Fruit fly (Drosophila melanogaster) whole organism, embryonic: ENCODE results near the gene CG33687.
A peak's percentile ranks its signal among the peaks of the same experiment; 100 is the strongest.

Source experiments
- C15 ChIP-seq: fragments of 200-800 bp; sonication (Bioruptor generic); IDR thresholded peaks from 3 replicates; pipeline ENCODE4 v1.3.6; 2022; ENCODE audit warnings: missing biosample characterization, missing genetic modification characterization
- CG10366 ChIP-seq: fragments of 200-800 bp; sonication (Bioruptor generic); IDR thresholded peaks from 2 replicates; pipeline ENCODE4 v1.3.6; 2022; ENCODE audit warnings: missing biosample characterization, missing genetic modification characterization
- CG11456 ChIP-seq: fragments of 200-800 bp; sonication (Bioruptor generic); IDR thresholded peaks from 3 replicates; pipeline ENCODE4 v1.3.6; 2022; ENCODE audit warnings: missing biosample characterization, missing genetic modification characterization
- CG12219 ChIP-seq: fragments of 200-800 bp; sonication (Bioruptor generic); optimal IDR thresholded peaks from 3 replicates; lab custom pipeline; 2018; ENCODE audit warnings: missing biosample characterization, mild to moderate bottlenecking, missing genetic modification characterization
- CG12769 ChIP-seq: fragments of 200-800 bp; sonication (Bioruptor generic); optimal IDR thresholded peaks from 2 replicates; lab custom pipeline; 2019; ENCODE audit warnings: missing biosample characterization, mild to moderate bottlenecking, missing genetic modification characterization, moderate library complexity
- CG13287 ChIP-seq: fragments of 200-800 bp; sonication (Bioruptor generic); IDR thresholded peaks from 2 replicates; pipeline ENCODE4 v1.3.6; 2022; ENCODE audit warnings: missing biosample characterization, missing genetic modification characterization; ENCODE audit not compliant: partially characterized antibody
- CG16813 ChIP-seq: fragments of 200-800 bp; sonication (Bioruptor generic); IDR thresholded peaks from 3 replicates; pipeline ENCODE4 v1.3.6; 2022; ENCODE audit warnings: missing biosample characterization, missing genetic modification characterization; ENCODE audit not compliant: partially characterized antibody
- CG30431 ChIP-seq: fragments of 200-800 bp; sonication (Bioruptor generic); optimal IDR thresholded peaks from 2 replicates; lab custom pipeline; 2017; ENCODE audit warnings: missing biosample characterization, missing genetic modification characterization
- CG33213 ChIP-seq: fragments of 200-800 bp; sonication (Bioruptor generic); optimal IDR thresholded peaks from 3 replicates; lab custom pipeline; 2016; ENCODE audit warnings: missing biosample characterization, missing genetic modification characterization
- CG3838 ChIP-seq: fragments of 200-800 bp; sonication (Bioruptor generic); optimal IDR thresholded peaks from 3 replicates; lab custom pipeline; 2016; ENCODE audit warnings: missing biosample characterization, missing genetic modification characterization
- CG5953 ChIP-seq: fragments of 200-800 bp; sonication (Bioruptor generic); IDR thresholded peaks from 2 replicates; pipeline ENCODE4 v1.3.6; 2022; ENCODE audit warnings: missing biosample characterization, missing genetic modification characterization
- CG6689 ChIP-seq: fragments of 200-800 bp; sonication (Bioruptor generic); IDR thresholded peaks from 2 replicates; pipeline ENCODE4 v1.3.6; 2022; ENCODE audit warnings: missing biosample characterization, missing genetic modification characterization
- CG6791 ChIP-seq: fragments of 200-800 bp; sonication (Bioruptor generic); IDR thresholded peaks from 3 replicates; pipeline ENCODE4 v1.3.6; 2022; ENCODE audit warnings: missing biosample characterization, missing genetic modification characterization; ENCODE audit not compliant: partially characterized antibody
- CG7745 ChIP-seq: fragments of 200-800 bp; sonication (Bioruptor generic); optimal IDR thresholded peaks from 2 replicates; lab custom pipeline; 2018; ENCODE audit warnings: missing biosample characterization, mild to moderate bottlenecking, missing genetic modification characterization, moderate library complexity
- CG7963 ChIP-seq: fragments of 200-800 bp; sonication (Bioruptor generic); IDR thresholded peaks from 3 replicates; pipeline ENCODE4 v1.3.6; 2022; ENCODE audit warnings: missing biosample characterization, missing genetic modification characterization; ENCODE audit not compliant: partially characterized antibody
- CG8924 ChIP-seq: fragments of 200-800 bp; optimal IDR thresholded peaks from 3 replicates; lab custom pipeline; 2019; ENCODE audit warnings: missing biosample characterization, mild to moderate bottlenecking, missing genetic modification characterization, moderate library complexity
- CG9797 ChIP-seq: fragments of 200-800 bp; sonication (Bioruptor generic); optimal IDR thresholded peaks from 3 replicates; lab custom pipeline; 2018; ENCODE audit warnings: missing biosample characterization, mild to moderate bottlenecking, missing genetic modification characterization
- CkIIα-i1 ChIP-seq: fragments of 200-800 bp; sonication (Bioruptor generic); IDR thresholded peaks from 2 replicates; pipeline ENCODE4 v1.3.6; 2022; ENCODE audit warnings: missing biosample characterization, missing genetic modification characterization
- Dbx ChIP-seq: fragments of 200-800 bp; sonication (Bioruptor generic); IDR thresholded peaks from 3 replicates; pipeline ENCODE4 v1.3.6; 2022; ENCODE audit warnings: missing biosample characterization, missing genetic modification characterization
- Drgx ChIP-seq: fragments of 200-800 bp; sonication (Bioruptor generic); IDR thresholded peaks from 2 replicates; pipeline ENCODE4 v1.3.6; 2022; ENCODE audit warnings: missing biosample characterization, missing genetic modification characterization
- Eip74EF ChIP-seq, 2 experiments: fragments of 200-800 bp in 1 of 2; fragments of >200 bp in 1 of 2; sonication (Bioruptor generic) in 1 of 2; optimal IDR thresholded peaks; 2 replicates each; lab custom pipeline; 2017 to 2019; ENCODE audit warnings: missing biosample characterization in 2 of 2, missing genetic modification characterization in 2 of 2, mild to moderate bottlenecking in 1 of 2, moderate library complexity in 1 of 2
- Fer3 ChIP-seq: fragments of 200-800 bp; sonication (Bioruptor generic); optimal IDR thresholded peaks from 2 replicates; lab custom pipeline; 2018; ENCODE audit warnings: missing biosample characterization, mild to moderate bottlenecking, missing genetic modification characterization, moderate library complexity
- Gsc ChIP-seq: fragments of 200-800 bp; sonication (Bioruptor generic); IDR thresholded peaks from 2 replicates; pipeline ENCODE4 v1.3.6; 2022; ENCODE audit warnings: missing biosample characterization, missing genetic modification characterization
- HLHmδ ChIP-seq: fragments of 200-800 bp; sonication (Bioruptor generic); optimal IDR thresholded peaks from 2 replicates; lab custom pipeline; 2018; ENCODE audit warnings: missing biosample characterization, mild to moderate bottlenecking, missing genetic modification characterization, moderate library complexity
- Hr51 ChIP-seq, 2 experiments: fragments of 200-800 bp; sonication (Bioruptor generic); optimal IDR thresholded peaks; 2 replicates in 1 of 2; 3 replicates in 1 of 2; lab custom pipeline; 2016 to 2018; ENCODE audit warnings: missing biosample characterization in 2 of 2, missing genetic modification characterization in 2 of 2, mild to moderate bottlenecking in 1 of 2, moderate library complexity in 1 of 2
- Jarid2 ChIP-seq: fragments of 200-800 bp; sonication (Bioruptor generic); optimal IDR thresholded peaks from 3 replicates; lab custom pipeline; 2017; ENCODE audit warnings: mild to moderate bottlenecking, missing biosample characterization, missing genetic modification reagents, missing genetic modification characterization
- Kr ChIP-seq: fragments of 200-800 bp; sonication (Bioruptor generic); optimal IDR thresholded peaks from 2 replicates; lab custom pipeline; 2017; ENCODE audit warnings: missing biosample characterization, mild to moderate bottlenecking, missing genetic modification characterization
- Lpt ChIP-seq: fragments of >200 bp; optimal IDR thresholded peaks from 2 replicates; lab custom pipeline; 2018; ENCODE audit warnings: missing biosample characterization, missing genetic modification characterization
- Side ChIP-seq: fragments of 200-800 bp; sonication (Bioruptor generic); optimal IDR thresholded peaks from 2 replicates; lab custom pipeline; 2016; ENCODE audit warnings: missing biosample characterization, missing genetic modification characterization
- ato ChIP-seq: fragments of 200-800 bp; sonication (Bioruptor generic); IDR thresholded peaks from 2 replicates; pipeline ENCODE4 v1.3.6; 2022; ENCODE audit warnings: missing biosample characterization, missing genetic modification characterization; ENCODE audit not compliant: partially characterized antibody
- cato ChIP-seq: fragments of 200-800 bp; sonication (Bioruptor generic); optimal IDR thresholded peaks from 2 replicates; lab custom pipeline; 2016; ENCODE audit warnings: missing biosample characterization, missing genetic modification characterization, borderline replicate concordance
- chn ChIP-seq: fragments of 200-800 bp; sonication (Bioruptor generic); optimal IDR thresholded peaks from 2 replicates; lab custom pipeline; 2016; ENCODE audit warnings: missing biosample characterization, missing genetic modification characterization
- ci ChIP-seq: fragments of 200-800 bp; sonication (Bioruptor generic); IDR thresholded peaks from 3 replicates; pipeline ENCODE4 v1.3.6; 2022; ENCODE audit warnings: missing biosample characterization, missing genetic modification characterization
- esg ChIP-seq: fragments of 200-800 bp; sonication (Bioruptor generic); conservative IDR thresholded peaks from 2 replicates; pipeline ENCODE4 v1.3.6; 2022; ENCODE audit warnings: missing biosample characterization, missing genetic modification characterization
- fd64A ChIP-seq: fragments of 200-800 bp; sonication (Bioruptor generic); optimal IDR thresholded peaks from 3 replicates; lab custom pipeline; 2018; ENCODE audit warnings: missing biosample characterization, mild to moderate bottlenecking, missing genetic modification characterization
- gro ChIP-seq: fragments of 200-800 bp; sonication (Bioruptor generic); optimal IDR thresholded peaks from 2 replicates; lab custom pipeline; 2016; ENCODE audit warnings: missing biosample characterization, missing genetic modification characterization
- h ChIP-seq: fragments of >200 bp; optimal IDR thresholded peaks from 2 replicates; lab custom pipeline; 2017
- jigr1 ChIP-seq: fragments of 200-800 bp; sonication (Bioruptor generic); IDR thresholded peaks from 3 replicates; pipeline ENCODE4 v1.3.6; 2022; ENCODE audit warnings: missing biosample characterization, missing genetic modification characterization
- ken ChIP-seq: fragments of 200-800 bp; sonication (Bioruptor generic); IDR thresholded peaks from 3 replicates; pipeline ENCODE4 v1.3.6; 2022; ENCODE audit warnings: missing biosample characterization, missing genetic modification characterization
- lilli ChIP-seq: fragments of 200-800 bp; sonication (Bioruptor generic); optimal IDR thresholded peaks from 3 replicates; lab custom pipeline; 2016; ENCODE audit warnings: missing biosample characterization, missing genetic modification characterization
- nerfin-1 ChIP-seq: fragments of 200-800 bp; sonication (Bioruptor generic); optimal IDR thresholded peaks from 3 replicates; lab custom pipeline; 2019; ENCODE audit warnings: missing biosample characterization, mild to moderate bottlenecking, missing genetic modification characterization, moderate library complexity
- run ChIP-seq: fragments of 200-800 bp; sonication (Bioruptor generic); optimal IDR thresholded peaks from 3 replicates; lab custom pipeline; 2018; ENCODE audit warnings: missing biosample characterization, mild to moderate bottlenecking, missing genetic modification characterization
- salm ChIP-seq: fragments of 200-800 bp; sonication (Bioruptor generic); optimal IDR thresholded peaks from 2 replicates; lab custom pipeline; 2018; ENCODE audit warnings: missing biosample characterization, mild to moderate bottlenecking, missing genetic modification characterization
- sim ChIP-seq: fragments of 200-800 bp; sonication (Bioruptor generic); IDR thresholded peaks from 2 replicates; pipeline ENCODE4 v1.3.6; 2022; ENCODE audit warnings: missing biosample characterization, missing genetic modification characterization
- stwl ChIP-seq: fragments of 200-800 bp; sonication (Bioruptor generic); optimal IDR thresholded peaks from 3 replicates; lab custom pipeline; 2018; ENCODE audit warnings: missing biosample characterization, mild to moderate bottlenecking, missing genetic modification characterization, moderate library complexity
- trh ChIP-seq: fragments of 200-800 bp; sonication (Bioruptor generic); optimal IDR thresholded peaks from 2 replicates; lab custom pipeline; 2016; ENCODE audit warnings: missing biosample characterization, missing genetic modification characterization
- usp ChIP-seq: fragments of >200 bp; optimal IDR thresholded peaks from 2 replicates; lab custom pipeline; 2017; ENCODE audit warnings: missing biosample characterization, missing genetic modification characterization
- vnd ChIP-seq: fragments of 200-800 bp; sonication (Bioruptor generic); IDR thresholded peaks from 3 replicates; pipeline ENCODE4 v1.3.6; 2022; ENCODE audit warnings: missing biosample characterization, missing genetic modification characterization; ENCODE audit not compliant: partially characterized antibody
- wdn ChIP-seq: fragments of 200-800 bp; sonication (Bioruptor generic); IDR thresholded peaks from 2 replicates; pipeline ENCODE4 v1.3.6; 2022; ENCODE audit warnings: missing biosample characterization, missing genetic modification characterization
- zen2 ChIP-seq: fragments of 200-800 bp; sonication (Bioruptor generic); IDR thresholded peaks from 3 replicates; pipeline ENCODE4 v1.3.6; 2022; ENCODE audit warnings: missing biosample characterization, missing genetic modification characterization; ENCODE audit not compliant: partially characterized antibody
- zfh2 ChIP-seq: fragments of 200-800 bp; sonication (Bioruptor generic); optimal IDR thresholded peaks from 2 replicates; lab custom pipeline; 2016; ENCODE audit warnings: missing biosample characterization, missing genetic modification characterization

CG33687 gene

dm6 chr3L:16158322-16158721 lies 39.3 kb upstream of the CG33687 start (continued):
- TF ChIP-seq CG13287 (GFP tag; lab: Robert Waterston, UW) (no peak), cato (GFP tag; lab: Kevin White, UChicago) (no peak), CG5953 (GFP tag; lab: Robert Waterston, UW) (no peak), CG6689 (GFP tag; lab: Robert Waterston, UW) (no peak), zfh2 (GFP tag; lab: Kevin White, UChicago) (no peak), run (tag; lab: Kevin White, UChicago) (no peak), gro (GFP tag; lab: Kevin White, UChicago) (no peak), Jarid2 (no peak), CkIIα-i1 (no peak), Gsc (GFP tag; lab: Robert Waterston, UW) (no peak), ken (no peak), Side (GFP tag; lab: Kevin White, UChicago) (no peak), CG8924 (tag; lab: Kevin White, UChicago) (no peak), Fer3 (tag; lab: Kevin White, UChicago) (no peak), ato (GFP tag; lab: Robert Waterston, UW) (peak; percentile 44; the same call in 1 of the 2 replicates), Dbx (GFP tag; lab: Robert Waterston, UW) (no peak), stwl (tag; lab: Kevin White, UChicago) (no peak), Hr51 (GFP tag; optimal IDR thresholded peaks at IDR 0.05; lab: Kevin White, UChicago) (no peak), CG33213 (GFP tag; lab: Kevin White, UChicago) (no peak), CG3838 (no peak), CG7745 (tag; lab: Kevin White, UChicago) (no peak), CG7963 (GFP tag; lab: Robert Waterston, UW) (peak; percentile 52; the same call in 1 of the 3 replicates), usp (GFP tag; lab: Kevin White, UChicago) (no peak), CG12769 (tag; lab: Kevin White, UChicago) (no peak), CG10366 (no peak), trh (GFP tag; lab: Kevin White, UChicago) (no peak), CG6791 (GFP tag; lab: Robert Waterston, UW) (peak; percentile 35; the same call in 1 of the 3 replicates), HLHmδ (GFP tag; lab: Kevin White, UChicago) (no peak), lilli (no peak), CG11456 (GFP tag; lab: Robert Waterston, UW) (0 out of 3 replicates have a peak, but pooled peaks have one; percentile 42), sim (no peak), Kr (GFP tag; lab: Kevin White, UChicago) (no peak), CG30431 (GFP tag; lab: Kevin White, UChicago) (no peak), fd64A (no peak), CG16813 (peak; percentile 33; the same call in 1 of the 3 replicates), ci (no peak), C15 (GFP tag; lab: Robert Waterston, UW) (no peak), CG9797 (GFP tag; lab: Kevin White, UChicago) (no peak), jigr1 (no peak), Drgx (peak; percentile 13; the same call in 1 of the 2 replicates), zen2 (GFP tag; lab: Robert Waterston, UW) (no peak), Eip74EF (GFP tag; optimal IDR thresholded peaks at IDR 0.05; lab: Kevin White, UChicago) (no peak), CG12219 (no peak), Lpt (GFP tag; lab: Kevin White, UChicago) (no peak), h (lab: Kevin White, UChicago) (no peak), chn (GFP tag; lab: Kevin White, UChicago) (no peak), esg (GFP tag; lab: Robert Waterston, UW) (no peak), salm (no peak), nerfin-1 (tag; lab: Kevin White, UChicago) (no peak), wdn (GFP tag; lab: Robert Waterston, UW) (no peak), vnd (peak; percentile 17; the same call in 1 of the 3 replicates)
